Fruit fly (Drosophila melanogaster): Measurements from ENCODE around the gene Octbeta3R.
"Not testable (repeated sequence)": the region's sequence is repeated elsewhere in the genome, so short reads cannot be mapped to it uniquely, and the experiment has no call there.

DNA sequence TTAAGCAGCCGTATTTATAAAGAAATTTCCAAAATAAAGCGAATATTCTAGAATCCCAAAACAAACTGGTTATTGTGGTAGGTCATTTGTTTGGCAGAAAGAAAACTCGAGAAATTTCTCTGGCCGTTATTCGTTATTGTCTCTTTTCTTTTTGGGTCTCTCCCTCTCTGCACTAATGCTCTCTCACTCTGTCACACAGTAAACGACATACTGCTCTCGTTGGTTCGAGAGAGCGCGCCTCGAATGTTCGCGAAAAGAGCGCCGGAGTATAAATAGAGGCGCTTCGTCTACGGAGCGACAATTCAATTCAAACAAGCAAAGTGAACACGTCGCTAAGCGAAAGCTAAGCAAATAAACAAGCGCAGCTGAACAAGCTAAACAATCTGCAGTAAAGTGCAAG is 45.8 kb downstream of the Octbeta3R start, which contains the start of gene Hsp70Bbb:
- TF ChIP-seq CG30403 (GFP tag; optimal IDR thresholded peaks at IDR 0.05); CG3163 (GFP tag; optimal IDR thresholded peaks at IDR 0.05); CG17912 (GFP tag; optimal IDR thresholded peaks at IDR 0.05); dimm (GFP tag; IDR thresholded peaks at IDR 0.05): not testable (repeated sequence)
